Fruit fly (Drosophila melanogaster): ENCODE data around the gene CDK2AP1.

Gene CDK2AP1

DNA sequence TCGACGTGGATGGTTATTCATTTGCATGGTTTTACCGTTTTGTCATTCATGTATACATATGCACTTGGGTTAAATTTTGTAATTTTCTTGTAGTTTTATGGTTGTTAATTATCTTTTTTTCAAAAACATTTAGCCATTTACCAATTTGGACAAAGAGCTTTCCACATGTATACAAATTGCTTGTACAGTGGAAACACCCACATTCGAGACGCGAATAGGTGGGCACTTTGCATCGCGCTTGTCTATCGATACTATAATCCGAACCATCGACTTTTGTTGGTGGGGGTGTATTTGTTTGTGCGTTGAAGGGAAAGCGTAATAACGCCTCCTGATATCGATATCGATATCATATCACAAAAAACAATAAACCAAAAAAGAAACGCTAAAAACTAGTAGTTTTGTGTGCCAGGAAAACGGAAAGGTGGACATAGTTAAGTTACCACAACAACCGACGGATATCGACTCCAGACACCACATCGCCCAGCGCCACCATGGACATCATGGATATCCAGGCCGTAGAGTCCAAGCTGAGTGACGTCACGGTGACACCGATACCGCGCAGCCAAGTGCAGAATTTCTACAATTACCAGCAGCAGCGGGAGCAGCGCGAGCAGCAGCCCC is at the start of gene CDK2AP1 (continued):
- TF ChIP-seq Hr3 (GFP tag; optimal IDR thresholded peaks at IDR 0.05) = peak; percentile 23
- no peak for TF ChIP-seq Hey (tag; optimal IDR thresholded peaks at IDR 0.05)
- TF ChIP-seq Scr (GFP tag; IDR thresholded peaks at IDR 0.05; ENCODE audit: partially characterized antibody) = peak; percentile 69
- TF ChIP-seq Eip74EF (GFP tag; optimal IDR thresholded peaks at IDR 0.05) = peak in 1 of 2 experiments; percentile 40
- TF ChIP-seq mirr (GFP tag; optimal IDR thresholded peaks at IDR 0.05) = no peak
- TF ChIP-seq chinmo (GFP tag; IDR thresholded peaks at IDR 0.05; ENCODE audit: partially characterized antibody) = peak; percentile 57; the same call in 1 of the 4 replicates
- TF ChIP-seq CG32532 (GFP tag; IDR thresholded peaks at IDR 0.05) = peak; percentile 24
- TF ChIP-seq jing (GFP tag; optimal IDR thresholded peaks at IDR 0.05) = no peak
- peak; percentile 31 for TF ChIP-seq CG13894 (tag; optimal IDR thresholded peaks at IDR 0.05)
- TF ChIP-seq CG1529 (GFP tag; optimal IDR thresholded peaks at IDR 0.05) = no peak
- TF ChIP-seq sd (tag; optimal IDR thresholded peaks at IDR 0.05) = no peak
- TF ChIP-seq dmrt99B (tag; optimal IDR thresholded peaks at IDR 0.05) = no peak
- TF ChIP-seq CG13624 (GFP tag; optimal IDR thresholded peaks at IDR 0.05) = peak; percentile 77
- peak; percentile 77 for TF ChIP-seq CG16813 (GFP tag; IDR thresholded peaks at IDR 0.05; ENCODE audit: partially characterized antibody)
- TF ChIP-seq CG15011 (GFP tag; optimal IDR thresholded peaks at IDR 0.05) = no peak
- peak; percentile 12 for TF ChIP-seq dmrt11E (tag; optimal IDR thresholded peaks at IDR 0.05)
- no peak for TF ChIP-seq Doc2 (GFP tag; IDR thresholded peaks at IDR 0.05)
- no peak for TF ChIP-seq zfh1 (GFP tag; IDR thresholded peaks at IDR 0.05)
- peak; percentile 39 for TF ChIP-seq CG2712 (tag; optimal IDR thresholded peaks at IDR 0.05)
- peak; percentile 65 for TF ChIP-seq unc-4 (GFP tag; IDR thresholded peaks at IDR 0.05; ENCODE audit: partially characterized antibody)
- no peak for TF ChIP-seq Kr (GFP tag; optimal IDR thresholded peaks at IDR 0.05)
- peak; percentile 21 for TF ChIP-seq CG30403 (GFP tag; optimal IDR thresholded peaks at IDR 0.05)
- peak; percentile 40 for TF ChIP-seq zfh2 (GFP tag; optimal IDR thresholded peaks at IDR 0.05)
- TF ChIP-seq dpn (GFP tag; optimal IDR thresholded peaks at IDR 0.05) = peak in 1 of 2 experiments; percentile 37
- TF ChIP-seq CG8089 (GFP tag; optimal IDR thresholded peaks at IDR 0.05) = no peak
- no peak for TF ChIP-seq CG31388 (GFP tag; optimal IDR thresholded peaks at IDR 0.05)
- peak; percentile 3 for TF ChIP-seq Lhr (GFP tag; optimal IDR thresholded peaks at IDR 0.05)
- no peak for TF ChIP-seq CTCF (GFP tag; optimal IDR thresholded peaks at IDR 0.05)
- peak; percentile 27; the same call in 1 of the 2 replicates for TF ChIP-seq sob (GFP tag; IDR thresholded peaks at IDR 0.05)
- peak; percentile 54 for TF ChIP-seq CG4617 (GFP tag; optimal IDR thresholded peaks at IDR 0.05; ENCODE audit: borderline replicate concordance)
- peak; percentile 22 for TF ChIP-seq CG3163 (GFP tag; optimal IDR thresholded peaks at IDR 0.05)
- TF ChIP-seq CG7963 (GFP tag; IDR thresholded peaks at IDR 0.05; ENCODE audit: partially characterized antibody) = peak; percentile 72
- TF ChIP-seq vnd (GFP tag; IDR thresholded peaks at IDR 0.05; ENCODE audit: partially characterized antibody) = peak; percentile 70
- TF ChIP-seq oc (tag; optimal IDR thresholded peaks at IDR 0.05) = peak; percentile 66
- TF ChIP-seq CG14441 (GFP tag; IDR thresholded peaks at IDR 0.05) = no peak
- TF ChIP-seq CG14710 (tag; optimal IDR thresholded peaks at IDR 0.05) = peak; percentile 66
- TF ChIP-seq shn (GFP tag; optimal IDR thresholded peaks at IDR 0.05) = peak; percentile 43
- TF ChIP-seq ranshi (GFP tag; IDR thresholded peaks at IDR 0.05) = 0 out of 2 replicates have a peak, but pooled peaks have one; percentile 29
- TF ChIP-seq Fer3 (tag; optimal IDR thresholded peaks at IDR 0.05) = no peak
- no peak for TF ChIP-seq org-1 (GFP tag; optimal IDR thresholded peaks at IDR 0.05)
- peak; percentile 38 for TF ChIP-seq bcd (GFP tag; optimal IDR thresholded peaks at IDR 0.05)
- no peak for TF ChIP-seq ase (GFP tag; IDR thresholded peaks at IDR 0.05)
- peak; percentile 72 for TF ChIP-seq nerfin-2 (GFP tag; IDR thresholded peaks at IDR 0.05; ENCODE audit: partially characterized antibody)
- TF ChIP-seq Xbp1 (GFP tag; optimal IDR thresholded peaks at IDR 0.05) = peak; percentile 32
- no peak for TF ChIP-seq gem (tag; optimal IDR thresholded peaks at IDR 0.05)
- peak; percentile 32 for TF ChIP-seq CG8944 (GFP tag; optimal IDR thresholded peaks at IDR 0.05)
- TF ChIP-seq pzg (GFP tag; optimal IDR thresholded peaks at IDR 0.05) = peak; percentile 77
- TF ChIP-seq nmo (GFP tag; optimal IDR thresholded peaks at IDR 0.05) = peak; percentile 36
- TF ChIP-seq CG1603 (tag; optimal IDR thresholded peaks at IDR 0.05) = peak; percentile 77

Measured in whole organism, embryonic.